Worm (Caenorhabditis elegans) whole organism, late embryonic: ENCODE data around the gene K11H12.7.

ENCODE experiments used
- K02D7.2 ChIP-seq: sonication (generic microtip); optimal IDR thresholded peaks from 2 replicates; lab custom pipeline; 2017; ENCODE audit warnings: mild to moderate bottlenecking, missing genetic modification characterization, missing compliant biosample characterization
- elt-2 ChIP-seq: sonication (generic microtip); optimal IDR thresholded peaks from 2 replicates; lab custom pipeline; 2016; ENCODE audit warnings: missing genetic modification reagents, missing genetic modification characterization, missing compliant biosample characterization
- elt-4 ChIP-seq: sonication (generic microtip); optimal IDR thresholded peaks from 2 replicates; lab custom pipeline; 2016; ENCODE audit warnings: missing genetic modification characterization, missing compliant biosample characterization
- fkh-10 ChIP-seq: fragments of 150-350 bp; optimal IDR thresholded peaks from 2 replicates; lab custom pipeline; 2014; ENCODE audit warnings: missing biosample characterization, missing genetic modification reagents, missing genetic modification characterization
- pat-9 ChIP-seq: fragments of 200-800 bp; sonication (Bioruptor generic); optimal IDR thresholded peaks from 2 replicates; lab custom pipeline; 2018; ENCODE audit warnings: mild to moderate bottlenecking, missing genetic modification characterization, moderate library complexity, missing compliant biosample characterization

DNA sequence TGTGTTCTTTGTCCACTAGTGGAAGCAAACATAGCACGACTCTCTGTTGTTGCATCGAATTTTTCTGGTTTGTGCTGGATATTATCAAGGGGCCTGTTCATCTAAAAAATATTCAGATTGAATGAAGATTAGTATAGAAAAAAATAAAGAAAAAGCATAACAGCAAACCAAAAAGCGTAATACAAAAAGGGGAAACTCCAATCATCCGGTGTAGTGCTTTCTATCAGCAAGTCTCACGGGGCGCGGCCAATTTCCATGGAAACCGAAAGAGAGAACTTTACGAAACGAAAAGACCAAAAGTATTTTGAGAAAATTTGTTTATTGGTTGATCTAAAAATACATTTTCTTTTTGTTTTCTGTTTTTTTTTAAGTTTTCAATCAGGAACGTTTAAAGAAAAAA lies 33.0 kb downstream of the K11H12.7 start, which contains the start of gene Y55F3C.17:
- TF ChIP-seq elt-2 (tag; lab: Kevin White, UChicago) (no peak), fkh-10 (no peak), elt-4 (tag; lab: Kevin White, UChicago) (no peak), K02D7.2 (tag; lab: Kevin White, UChicago) (no peak), pat-9 (tag; lab: Kevin White, UChicago) (no peak)
